Fruit fly (Drosophila melanogaster) whole organism, embryonic: Measurements from ENCODE around the gene CG1640.

Experiments used
- B-H2 ChIP-seq: fragments of 200-800 bp; sonication (Bioruptor generic); optimal IDR thresholded peaks from 2 replicates; lab custom pipeline; 2018; ENCODE audit warnings: missing biosample characterization, mild to moderate bottlenecking, missing genetic modification characterization
- CG10147 ChIP-seq: fragments of 200-800 bp; sonication (Bioruptor generic); optimal IDR thresholded peaks from 2 replicates; lab custom pipeline; 2019; ENCODE audit warnings: missing biosample characterization, mild to moderate bottlenecking, missing genetic modification characterization, moderate library complexity
- CG10274 ChIP-seq: fragments of 200-800 bp; sonication (Bioruptor generic); optimal IDR thresholded peaks from 3 replicates; lab custom pipeline; 2017; ENCODE audit warnings: missing biosample characterization, mild to moderate bottlenecking, missing genetic modification characterization
- CG13424 ChIP-seq: fragments of 200-800 bp; sonication (Bioruptor generic); optimal IDR thresholded peaks from 2 replicates; lab custom pipeline; 2019; ENCODE audit warnings: missing biosample characterization, mild to moderate bottlenecking, missing genetic modification characterization, moderate library complexity
- CG14860 ChIP-seq: fragments of 200-800 bp; sonication (Bioruptor generic); IDR thresholded peaks from 3 replicates; pipeline ENCODE4 v1.3.6; 2022; ENCODE audit warnings: missing biosample characterization, missing genetic modification characterization; ENCODE audit not compliant: partially characterized antibody
- CG15696 ChIP-seq: fragments of 200-800 bp; sonication (Bioruptor generic); optimal IDR thresholded peaks from 2 replicates; lab custom pipeline; 2019; ENCODE audit warnings: missing biosample characterization, mild to moderate bottlenecking, missing genetic modification characterization, moderate library complexity
- CG1603 ChIP-seq: fragments of 200-800 bp; sonication (Bioruptor generic); optimal IDR thresholded peaks from 2 replicates; lab custom pipeline; 2019; ENCODE audit warnings: missing biosample characterization, mild to moderate bottlenecking, missing genetic modification characterization, moderate library complexity
- CG17361 ChIP-seq: fragments of 200-800 bp; sonication (Bioruptor generic); IDR thresholded peaks from 3 replicates; pipeline ENCODE4 v1.3.6; 2022; ENCODE audit warnings: missing biosample characterization, missing genetic modification characterization
- CG18262 ChIP-seq: fragments of 200-800 bp; optimal IDR thresholded peaks from 3 replicates; lab custom pipeline; 2019; ENCODE audit warnings: missing biosample characterization, mild to moderate bottlenecking, missing genetic modification characterization, moderate library complexity
- CG18764 ChIP-seq: fragments of 200-800 bp; sonication (Bioruptor generic); optimal IDR thresholded peaks from 3 replicates; lab custom pipeline; 2016; ENCODE audit warnings: missing biosample characterization, missing genetic modification characterization
- CG2129 ChIP-seq: fragments of 200-800 bp; sonication (Bioruptor generic); IDR thresholded peaks from 2 replicates; pipeline ENCODE4 v1.3.6; 2022; ENCODE audit warnings: missing biosample characterization, missing genetic modification characterization; ENCODE audit not compliant: partially characterized antibody
- CG3281 ChIP-seq: fragments of 200-800 bp; sonication (Bioruptor generic); optimal IDR thresholded peaks from 3 replicates; lab custom pipeline; 2017; ENCODE audit warnings: missing biosample characterization, mild to moderate bottlenecking, missing genetic modification characterization
- CG3407 ChIP-seq: fragments of 200-800 bp; sonication (Bioruptor generic); optimal IDR thresholded peaks from 2 replicates; lab custom pipeline; 2018; ENCODE audit warnings: missing biosample characterization, mild to moderate bottlenecking, missing genetic modification characterization
- CG34422 ChIP-seq: fragments of 200-800 bp; sonication (Bioruptor generic); IDR thresholded peaks from 3 replicates; pipeline ENCODE4 v1.3.6; 2022; ENCODE audit warnings: missing biosample characterization, missing genetic modification characterization
- CG9609 ChIP-seq: fragments of 200-800 bp; sonication (Bioruptor generic); optimal IDR thresholded peaks from 3 replicates; lab custom pipeline; 2016; ENCODE audit warnings: missing biosample characterization, missing genetic modification characterization
- CrebB ChIP-seq: fragments of 200-800 bp; sonication (Bioruptor generic); optimal IDR thresholded peaks from 3 replicates; lab custom pipeline; 2018; ENCODE audit warnings: missing biosample characterization, mild to moderate bottlenecking, missing genetic modification characterization
- Dad ChIP-seq: fragments of 200-800 bp; sonication (Bioruptor generic); optimal IDR thresholded peaks from 3 replicates; lab custom pipeline; 2016; ENCODE audit warnings: missing biosample characterization, missing genetic modification characterization
- Dip2 ChIP-seq: fragments of 200-800 bp; sonication (Bioruptor generic); IDR thresholded peaks from 2 replicates; pipeline ENCODE4 v1.3.6; 2022; ENCODE audit warnings: missing biosample characterization, missing genetic modification characterization
- ERR ChIP-seq: fragments of 200-800 bp; sonication (Bioruptor generic); optimal IDR thresholded peaks from 2 replicates; lab custom pipeline; 2016; ENCODE audit warnings: missing biosample characterization, missing genetic modification characterization
- Gsc ChIP-seq: fragments of 200-800 bp; sonication (Bioruptor generic); IDR thresholded peaks from 2 replicates; pipeline ENCODE4 v1.3.6; 2022; ENCODE audit warnings: missing biosample characterization, missing genetic modification characterization
- H15 ChIP-seq: fragments of 200-800 bp; sonication (Bioruptor generic); IDR thresholded peaks from 3 replicates; pipeline ENCODE4 v1.3.6; 2022; ENCODE audit warnings: missing biosample characterization, missing genetic modification characterization
- HLH54F ChIP-seq: fragments of 200-800 bp; sonication (Bioruptor generic); optimal IDR thresholded peaks from 3 replicates; lab custom pipeline; 2016; ENCODE audit warnings: missing biosample characterization, missing genetic modification characterization
- Hr51 ChIP-seq, 2 experiments: fragments of 200-800 bp; sonication (Bioruptor generic); optimal IDR thresholded peaks; 2 replicates in 1 of 2; 3 replicates in 1 of 2; lab custom pipeline; 2016 to 2018; ENCODE audit warnings: missing biosample characterization in 2 of 2, missing genetic modification characterization in 2 of 2, mild to moderate bottlenecking in 1 of 2, moderate library complexity in 1 of 2
- Oli ChIP-seq: fragments of 200-800 bp; sonication (Bioruptor generic); optimal IDR thresholded peaks from 2 replicates; lab custom pipeline; 2018; ENCODE audit warnings: missing biosample characterization, mild to moderate bottlenecking, missing genetic modification characterization, moderate library complexity
- Rx ChIP-seq: fragments of 200-800 bp; sonication (Bioruptor generic); IDR thresholded peaks from 2 replicates; pipeline ENCODE4 v1.3.6; 2022; ENCODE audit warnings: missing biosample characterization, missing genetic modification characterization
- Scr ChIP-seq: fragments of 200-800 bp; sonication (Bioruptor generic); IDR thresholded peaks from 2 replicates; pipeline ENCODE4 v1.3.6; 2022; ENCODE audit warnings: missing biosample characterization, missing genetic modification characterization; ENCODE audit not compliant: partially characterized antibody
- Six4 ChIP-seq: fragments of 200-800 bp; sonication (Bioruptor generic); optimal IDR thresholded peaks from 2 replicates; lab custom pipeline; 2016; ENCODE audit warnings: missing biosample characterization, missing genetic modification characterization
- Sox100B ChIP-seq: fragments of 200-800 bp; sonication (Bioruptor generic); optimal IDR thresholded peaks from 3 replicates; lab custom pipeline; 2018; ENCODE audit warnings: missing biosample characterization, mild to moderate bottlenecking, missing genetic modification characterization
- Trl ChIP-seq, 3 experiments: fragments of >200 bp in 2 of 3; fragments of 200-800 bp in 1 of 3; sonication (Bioruptor generic) in 1 of 3; optimal IDR thresholded peaks; 2 replicates in 1 of 3; 3 replicates in 2 of 3; lab custom pipeline; 2016 to 2017; ENCODE audit warnings: missing biosample characterization in 1 of 3, missing genetic modification characterization in 1 of 3
- az2 ChIP-seq: fragments of 200-800 bp; sonication (Bioruptor generic); optimal IDR thresholded peaks from 3 replicates; lab custom pipeline; 2016; ENCODE audit warnings: missing biosample characterization, missing genetic modification characterization
- cas ChIP-seq: fragments of 200-800 bp; sonication (Bioruptor generic); IDR thresholded peaks from 2 replicates; pipeline ENCODE4 v1.3.6; 2022; ENCODE audit warnings: missing biosample characterization, missing genetic modification characterization
- ci ChIP-seq: fragments of 200-800 bp; sonication (Bioruptor generic); IDR thresholded peaks from 3 replicates; pipeline ENCODE4 v1.3.6; 2022; ENCODE audit warnings: missing biosample characterization, missing genetic modification characterization
- dysf ChIP-seq: fragments of 200-800 bp; sonication (Bioruptor generic); IDR thresholded peaks from 3 replicates; pipeline ENCODE4 v1.3.6; 2022; ENCODE audit warnings: missing biosample characterization, missing genetic modification characterization
- emc ChIP-seq: fragments of 200-800 bp; sonication (Bioruptor generic); optimal IDR thresholded peaks from 2 replicates; lab custom pipeline; 2016; ENCODE audit warnings: missing biosample characterization, missing genetic modification characterization
- exex ChIP-seq: fragments of 200-800 bp; sonication (Bioruptor generic); optimal IDR thresholded peaks from 4 replicates; lab custom pipeline; 2018; ENCODE audit warnings: missing biosample characterization, mild to moderate bottlenecking, missing genetic modification characterization, moderate library complexity
- fd102C ChIP-seq: fragments of 200-800 bp; sonication (Bioruptor generic); optimal IDR thresholded peaks from 2 replicates; lab custom pipeline; 2018; ENCODE audit warnings: missing biosample characterization, mild to moderate bottlenecking, missing genetic modification characterization, moderate library complexity
- fu2 ChIP-seq: fragments of 200-800 bp; sonication (Bioruptor generic); optimal IDR thresholded peaks from 2 replicates; lab custom pipeline; 2016; ENCODE audit warnings: missing biosample characterization, missing genetic modification characterization
- gfzf ChIP-seq: fragments of 200-800 bp; sonication (Bioruptor generic); optimal IDR thresholded peaks from 2 replicates; lab custom pipeline; 2016; ENCODE audit warnings: missing biosample characterization, mild to moderate bottlenecking, missing genetic modification characterization, moderate library complexity
- her ChIP-seq: fragments of 200-800 bp; sonication (Bioruptor generic); optimal IDR thresholded peaks from 2 replicates; lab custom pipeline; 2016; ENCODE audit warnings: missing biosample characterization, missing genetic modification characterization
- lilli ChIP-seq: fragments of 200-800 bp; sonication (Bioruptor generic); optimal IDR thresholded peaks from 3 replicates; lab custom pipeline; 2016; ENCODE audit warnings: missing biosample characterization, missing genetic modification characterization
- lmd ChIP-seq: fragments of 200-800 bp; sonication (Bioruptor generic); IDR thresholded peaks from 2 replicates; pipeline ENCODE4 v1.3.6; 2022; ENCODE audit warnings: missing biosample characterization, missing genetic modification characterization
- mld ChIP-seq: fragments of 200-800 bp; sonication (Bioruptor generic); IDR thresholded peaks from 3 replicates; pipeline ENCODE4 v1.3.6; 2022; ENCODE audit warnings: missing biosample characterization, missing genetic modification characterization; ENCODE audit not compliant: partially characterized antibody
- nerfin-2 ChIP-seq: fragments of 200-800 bp; sonication (Bioruptor generic); IDR thresholded peaks from 2 replicates; pipeline ENCODE4 v1.3.6; 2022; ENCODE audit warnings: missing biosample characterization, missing genetic modification characterization; ENCODE audit not compliant: partially characterized antibody
- oc ChIP-seq: fragments of 200-800 bp; sonication (Bioruptor generic); optimal IDR thresholded peaks from 2 replicates; lab custom pipeline; 2018; ENCODE audit warnings: missing biosample characterization, mild to moderate bottlenecking, missing genetic modification characterization, moderate library complexity
- onecut ChIP-seq: fragments of 200-800 bp; sonication (Bioruptor generic); IDR thresholded peaks from 2 replicates; pipeline ENCODE4 v1.3.6; 2022; ENCODE audit warnings: missing biosample characterization, missing genetic modification characterization
- phol ChIP-seq: fragments of 200-800 bp; sonication (Bioruptor generic); optimal IDR thresholded peaks from 3 replicates; lab custom pipeline; 2018; ENCODE audit warnings: missing biosample characterization, mild to moderate bottlenecking, missing genetic modification characterization, moderate library complexity
- repo ChIP-seq: fragments of 200-800 bp; sonication (Bioruptor generic); optimal IDR thresholded peaks from 2 replicates; lab custom pipeline; 2016; ENCODE audit warnings: missing biosample characterization, missing genetic modification characterization
- tio ChIP-seq: fragments of 200-800 bp; sonication (Bioruptor generic); optimal IDR thresholded peaks from 2 replicates; lab custom pipeline; 2017; ENCODE audit warnings: missing biosample characterization, missing genetic modification characterization, inconsistent platforms
- tll ChIP-seq, 2 experiments: fragments of 200-800 bp in 1 of 2; fragments of >200 bp in 1 of 2; sonication (Bioruptor generic) in 1 of 2; optimal IDR thresholded peaks; 2 replicates each; lab custom pipeline; 2017 to 2019; ENCODE audit warnings: missing biosample characterization in 2 of 2, missing genetic modification characterization in 2 of 2, mild to moderate bottlenecking in 1 of 2, moderate library complexity in 1 of 2
- zfh2 ChIP-seq: fragments of 200-800 bp; sonication (Bioruptor generic); optimal IDR thresholded peaks from 2 replicates; lab custom pipeline; 2016; ENCODE audit warnings: missing biosample characterization, missing genetic modification characterization

CG1640 gene

dm6 chrX:13383770-13384169, 13.4 kb downstream of the CG1640 start (continued):
- TF ChIP-seq zfh2 (GFP tag; lab: Kevin White, UChicago) (peak; percentile 70), ERR (GFP tag; lab: Kevin White, UChicago) (peak; percentile 55), Hr51 (GFP tag; optimal IDR thresholded peaks at IDR 0.05; lab: Kevin White, UChicago) (peak in 1 of 2 experiments; percentile 42), nerfin-2 (GFP tag; lab: Robert Waterston, UW) (no peak), cas (GFP tag; lab: Robert Waterston, UW) (0 out of 2 replicates have a peak, but pooled peaks have one; percentile 20), Sox100B (GFP tag; lab: Kevin White, UChicago) (no peak), CG1603 (tag; lab: Kevin White, UChicago) (peak; percentile 43), fu2 (GFP tag; lab: Kevin White, UChicago) (peak; percentile 54), mld (GFP tag; lab: Robert Waterston, UW) (no peak), CG34422 (GFP tag; lab: Robert Waterston, UW) (peak; percentile 91), CG18764 (no peak), CG10147 (GFP tag; lab: Kevin White, UChicago) (peak; percentile 19), Dad (GFP tag; lab: Kevin White, UChicago) (peak; percentile 13), H15 (GFP tag; lab: Robert Waterston, UW) (no peak), tio (peak; percentile 28), CG2129 (GFP tag; lab: Robert Waterston, UW) (no peak), her (GFP tag; lab: Kevin White, UChicago) (peak; percentile 70), Scr (GFP tag; lab: Robert Waterston, UW) (no peak), oc (tag; lab: Kevin White, UChicago) (no peak), ci (peak; percentile 66), CG9609 (GFP tag; lab: Kevin White, UChicago) (peak; percentile 59), Oli (peak; percentile 4), dysf (GFP tag; lab: Robert Waterston, UW) (no peak; the same call in 2 of the 3 replicates), Dip2 (GFP tag; lab: Robert Waterston, UW) (no peak), emc (GFP tag; lab: Kevin White, UChicago) (no peak), CG10274 (GFP tag; lab: Kevin White, UChicago) (no peak), gfzf (GFP tag; lab: Kevin White, UChicago) (no peak), CrebB (no peak), az2 (peak; percentile 56), phol (tag; lab: Kevin White, UChicago) (no peak), fd102C (GFP tag; lab: Kevin White, UChicago) (no peak), Trl (optimal IDR thresholded peaks at IDR 0.05; lab: Kevin White, UChicago) (no peak), Trl (GFP tag; optimal IDR thresholded peaks at IDR 0.05; lab: Kevin White, UChicago) (peak; percentile 75), CG3407 (GFP tag; lab: Kevin White, UChicago) (no peak), CG3281 (GFP tag; lab: Kevin White, UChicago) (peak; percentile 41), HLH54F (peak; percentile 63), lmd (GFP tag; lab: Robert Waterston, UW) (peak; percentile 33; the same call in 1 of the 2 replicates), exex (peak; percentile 20), CG13424 (tag; lab: Kevin White, UChicago) (peak; percentile 19), CG15696 (peak; percentile 33), Six4 (GFP tag; lab: Kevin White, UChicago) (peak; percentile 51), onecut (GFP tag; lab: Robert Waterston, UW) (peak; percentile 99), Rx (GFP tag; lab: Robert Waterston, UW) (no peak; the same call in 1 of the 2 replicates), tll (GFP tag; optimal IDR thresholded peaks at IDR 0.05; lab: Kevin White, UChicago) (no peak), CG17361 (no peak), CG14860 (GFP tag; lab: Robert Waterston, UW) (no peak), repo (GFP tag; lab: Kevin White, UChicago) (no peak), lilli (GFP tag; lab: Kevin White, UChicago) (peak; percentile 78), CG18262 (tag; lab: Kevin White, UChicago) (peak; percentile 19), Gsc (no peak), B-H2 (GFP tag; lab: Kevin White, UChicago) (peak; percentile 40)
